Fruit fly (Drosophila melanogaster) whole organism, embryonic: ENCODE data around the gene Cdc42.

ENCODE experiments used
- BEAF-32 ChIP-seq: fragments of 200-800 bp; sonication (Bioruptor generic); optimal IDR thresholded peaks from 3 replicates; lab custom pipeline; 2017; ENCODE audit warnings: missing biosample characterization, missing genetic modification characterization, mild to moderate bottlenecking, moderate library complexity, missing genetic modification reagents
- Bdp1 ChIP-seq: fragments of 200-800 bp; sonication (Bioruptor generic); optimal IDR thresholded peaks from 3 replicates; lab custom pipeline; 2016; ENCODE audit warnings: missing biosample characterization, missing genetic modification characterization
- CG11398 ChIP-seq: fragments of 200-800 bp; sonication (Bioruptor generic); optimal IDR thresholded peaks from 2 replicates; lab custom pipeline; 2016; ENCODE audit warnings: missing biosample characterization, missing genetic modification characterization
- CG11504 ChIP-seq: fragments of 200-800 bp; sonication (Bioruptor generic); optimal IDR thresholded peaks from 3 replicates; lab custom pipeline; 2019; ENCODE audit warnings: missing biosample characterization, mild to moderate bottlenecking, missing genetic modification characterization, moderate library complexity
- CG12659 ChIP-seq: fragments of 200-800 bp; sonication (Bioruptor generic); optimal IDR thresholded peaks from 3 replicates; lab custom pipeline; 2017; ENCODE audit warnings: mild to moderate bottlenecking, missing biosample characterization, missing genetic modification reagents, missing genetic modification characterization
- CG13296 ChIP-seq: fragments of 200-800 bp; sonication (Bioruptor generic); optimal IDR thresholded peaks from 3 replicates; lab custom pipeline; 2018; ENCODE audit warnings: missing biosample characterization, mild to moderate bottlenecking, missing genetic modification characterization
- CG14050 ChIP-seq: fragments of 200-800 bp; sonication (Bioruptor generic); IDR thresholded peaks from 3 replicates; pipeline ENCODE4 v1.3.6; 2022; ENCODE audit warnings: missing biosample characterization, missing genetic modification characterization
- CG15696 ChIP-seq: fragments of 200-800 bp; sonication (Bioruptor generic); optimal IDR thresholded peaks from 2 replicates; lab custom pipeline; 2019; ENCODE audit warnings: missing biosample characterization, mild to moderate bottlenecking, missing genetic modification characterization, moderate library complexity
- CG1603 ChIP-seq: fragments of 200-800 bp; sonication (Bioruptor generic); optimal IDR thresholded peaks from 2 replicates; lab custom pipeline; 2019; ENCODE audit warnings: missing biosample characterization, mild to moderate bottlenecking, missing genetic modification characterization, moderate library complexity
- CG17328 ChIP-seq: fragments of 200-800 bp; sonication (Bioruptor generic); IDR thresholded peaks from 2 replicates; pipeline ENCODE4 v1.3.6; 2022; ENCODE audit warnings: missing biosample characterization, missing genetic modification characterization
- CG17912 ChIP-seq: fragments of 200-800 bp; sonication (Bioruptor generic); optimal IDR thresholded peaks from 2 replicates; lab custom pipeline; 2018; ENCODE audit warnings: missing biosample characterization, mild to moderate bottlenecking, missing genetic modification characterization
- CG31388 ChIP-seq: fragments of 200-800 bp; sonication (Bioruptor generic); optimal IDR thresholded peaks from 2 replicates; lab custom pipeline; 2016; ENCODE audit warnings: missing biosample characterization, missing genetic modification characterization
- CG32532 ChIP-seq: fragments of 200-800 bp; sonication (Bioruptor generic); IDR thresholded peaks from 2 replicates; pipeline ENCODE4 v1.3.6; 2022; ENCODE audit warnings: missing biosample characterization, missing genetic modification characterization
- CG3726 ChIP-seq: fragments of 200-800 bp; sonication (Bioruptor generic); IDR thresholded peaks from 3 replicates; pipeline ENCODE4, ENCODE4 v1.3.6; 2022; ENCODE audit warnings: missing biosample characterization, missing genetic modification characterization
- CG4854 ChIP-seq: fragments of 200-800 bp; sonication (Bioruptor generic); optimal IDR thresholded peaks from 2 replicates; lab custom pipeline; 2016; ENCODE audit warnings: missing biosample characterization, missing genetic modification characterization, inconsistent platforms
- CG5953 ChIP-seq: fragments of 200-800 bp; sonication (Bioruptor generic); IDR thresholded peaks from 2 replicates; pipeline ENCODE4 v1.3.6; 2022; ENCODE audit warnings: missing biosample characterization, missing genetic modification characterization
- CG7357 ChIP-seq: fragments of 200-800 bp; sonication (Bioruptor generic); IDR thresholded peaks from 3 replicates; pipeline ENCODE4 v1.3.6; 2022; ENCODE audit warnings: missing biosample characterization, missing genetic modification characterization
- CG7839 ChIP-seq: fragments of 200-800 bp; sonication (Bioruptor generic); optimal IDR thresholded peaks from 3 replicates; lab custom pipeline; 2018; ENCODE audit warnings: missing biosample characterization, mild to moderate bottlenecking, missing genetic modification characterization, moderate library complexity
- CG8478 ChIP-seq: fragments of >200 bp; optimal IDR thresholded peaks from 2 replicates; lab custom pipeline; 2018
- CG9437 ChIP-seq: fragments of 200-800 bp; sonication (Bioruptor generic); optimal IDR thresholded peaks from 2 replicates; lab custom pipeline; 2018; ENCODE audit warnings: missing biosample characterization, mild to moderate bottlenecking, missing genetic modification characterization
- CG9727 ChIP-seq: fragments of 200-800 bp; sonication (Bioruptor generic); optimal IDR thresholded peaks from 3 replicates; lab custom pipeline; 2017; ENCODE audit warnings: missing biosample characterization, mild to moderate bottlenecking, missing genetic modification characterization
- Dfd ChIP-seq, 2 experiments: fragments of >200 bp; optimal IDR thresholded peaks; 2 replicates each; lab custom pipeline; 2017; ENCODE audit warnings: missing biosample characterization in 2 of 2, missing genetic modification characterization in 2 of 2
- Elba2 ChIP-seq: fragments of 200-800 bp; sonication (Bioruptor generic); optimal IDR thresholded peaks from 3 replicates; lab custom pipeline; 2016; ENCODE audit warnings: missing biosample characterization, missing genetic modification characterization
- Gug ChIP-seq: fragments of 200-800 bp; sonication (Bioruptor generic); IDR thresholded peaks from 4 replicates; pipeline ENCODE4 v1.3.6; 2022; ENCODE audit warnings: missing biosample characterization, missing genetic modification characterization
- Hey ChIP-seq: fragments of 200-800 bp; sonication (Bioruptor generic); optimal IDR thresholded peaks from 3 replicates; lab custom pipeline; 2018; ENCODE audit warnings: missing biosample characterization, mild to moderate bottlenecking, missing genetic modification characterization
- HmgZ ChIP-seq: fragments of 200-800 bp; sonication (Bioruptor generic); optimal IDR thresholded peaks from 2 replicates; lab custom pipeline; 2018; ENCODE audit warnings: missing biosample characterization, mild to moderate bottlenecking, missing genetic modification characterization
- Hr39 ChIP-seq: fragments of >200 bp; optimal IDR thresholded peaks from 2 replicates; lab custom pipeline; 2017
- Mad ChIP-seq: fragments of 200-800 bp; sonication (Bioruptor generic); optimal IDR thresholded peaks from 2 replicates; lab custom pipeline; 2016; ENCODE audit warnings: missing biosample characterization, missing genetic modification characterization
- Mes4 ChIP-seq: fragments of 200-800 bp; sonication (Bioruptor generic); optimal IDR thresholded peaks from 2 replicates; lab custom pipeline; 2016; ENCODE audit warnings: missing biosample characterization, missing genetic modification characterization
- NFAT ChIP-seq: fragments of 200-800 bp; sonication (Bioruptor generic); IDR thresholded peaks from 2 replicates; pipeline ENCODE4 v1.3.6; 2022; ENCODE audit warnings: missing biosample characterization, missing genetic modification characterization
- Oli ChIP-seq: fragments of 200-800 bp; sonication (Bioruptor generic); optimal IDR thresholded peaks from 2 replicates; lab custom pipeline; 2018; ENCODE audit warnings: missing biosample characterization, mild to moderate bottlenecking, missing genetic modification characterization, moderate library complexity
- Rfx ChIP-seq: fragments of 200-800 bp; sonication (Bioruptor generic); IDR thresholded peaks from 2 replicates; pipeline ENCODE4 v1.3.6; 2022; ENCODE audit warnings: missing biosample characterization, missing genetic modification characterization
- Xbp1 ChIP-seq: fragments of 200-800 bp; sonication (Bioruptor generic); optimal IDR thresholded peaks from 3 replicates; lab custom pipeline; 2016; ENCODE audit warnings: missing biosample characterization, mild to moderate bottlenecking, missing genetic modification characterization
- ap ChIP-seq: fragments of 200-800 bp; sonication (Bioruptor generic); IDR thresholded peaks from 2 replicates; pipeline ENCODE4 v1.3.6; 2022; ENCODE audit warnings: missing biosample characterization, missing genetic modification characterization
- cad ChIP-seq: fragments of >200 bp; optimal IDR thresholded peaks from 2 replicates; lab custom pipeline; 2017; ENCODE audit warnings: missing biosample characterization, missing genetic modification characterization
- crol ChIP-seq: fragments of 200-800 bp; sonication (Bioruptor generic); IDR thresholded peaks from 2 replicates; pipeline ENCODE4 v1.3.6; 2022; ENCODE audit warnings: missing biosample characterization, missing genetic modification characterization
- dati ChIP-seq: fragments of 200-800 bp; sonication (Bioruptor generic); IDR thresholded peaks from 2 replicates; pipeline ENCODE4 v1.3.6; 2022; ENCODE audit warnings: missing biosample characterization, missing genetic modification characterization
- ems ChIP-seq: fragments of 200-800 bp; sonication (Bioruptor generic); optimal IDR thresholded peaks from 3 replicates; lab custom pipeline; 2016; ENCODE audit warnings: missing biosample characterization, missing genetic modification characterization
- gce ChIP-seq: fragments of 200-800 bp; sonication (Bioruptor generic); IDR thresholded peaks from 3 replicates; pipeline ENCODE4 v1.3.6; 2022; ENCODE audit warnings: missing biosample characterization, missing genetic modification characterization
- h ChIP-seq: fragments of >200 bp; optimal IDR thresholded peaks from 2 replicates; lab custom pipeline; 2017
- ind ChIP-seq: fragments of 200-800 bp; sonication (Bioruptor generic); optimal IDR thresholded peaks from 3 replicates; lab custom pipeline; 2016; ENCODE audit warnings: missing biosample characterization, missing genetic modification characterization
- lmd ChIP-seq: fragments of 200-800 bp; sonication (Bioruptor generic); IDR thresholded peaks from 2 replicates; pipeline ENCODE4 v1.3.6; 2022; ENCODE audit warnings: missing biosample characterization, missing genetic modification characterization
- maf-S ChIP-seq: fragments of 200-800 bp; sonication (Bioruptor generic); optimal IDR thresholded peaks from 2 replicates; lab custom pipeline; 2016; ENCODE audit warnings: missing biosample characterization, missing genetic modification characterization
- odd ChIP-seq: fragments of 200-800 bp; sonication (Bioruptor generic); optimal IDR thresholded peaks from 2 replicates; lab custom pipeline; 2017; ENCODE audit warnings: missing biosample characterization, mild to moderate bottlenecking, missing genetic modification characterization
- ro ChIP-seq: fragments of 200-800 bp; sonication (Bioruptor generic); IDR thresholded peaks from 2 replicates; pipeline ENCODE4 v1.3.6; 2022; ENCODE audit warnings: missing biosample characterization, missing genetic modification characterization
- sob ChIP-seq: fragments of 200-800 bp; sonication (Bioruptor generic); IDR thresholded peaks from 2 replicates; pipeline ENCODE4 v1.3.6; 2022; ENCODE audit warnings: missing biosample characterization, missing genetic modification characterization
- stc ChIP-seq: fragments of 200-800 bp; sonication (Bioruptor generic); IDR thresholded peaks from 2 replicates; pipeline ENCODE4 v1.3.6; 2022; ENCODE audit warnings: missing biosample characterization, missing genetic modification characterization
- tgo ChIP-seq: fragments of 200-800 bp; sonication (Bioruptor generic); IDR thresholded peaks from 3 replicates; pipeline ENCODE4 v1.3.6; 2022; ENCODE audit warnings: missing biosample characterization, missing genetic modification characterization
- twi ChIP-seq: fragments of 200-800 bp; optimal IDR thresholded peaks from 2 replicates; lab custom pipeline; 2019; ENCODE audit warnings: missing biosample characterization, mild to moderate bottlenecking, missing genetic modification characterization, moderate library complexity
- usp ChIP-seq: fragments of >200 bp; optimal IDR thresholded peaks from 2 replicates; lab custom pipeline; 2017; ENCODE audit warnings: missing biosample characterization, missing genetic modification characterization
- wdn ChIP-seq: fragments of 200-800 bp; sonication (Bioruptor generic); IDR thresholded peaks from 2 replicates; pipeline ENCODE4 v1.3.6; 2022; ENCODE audit warnings: missing biosample characterization, missing genetic modification characterization
- wor ChIP-seq: fragments of 200-800 bp; sonication (Bioruptor generic); IDR thresholded peaks from 2 replicates; pipeline ENCODE4 v1.3.6; 2022; ENCODE audit warnings: missing biosample characterization, missing genetic modification characterization
- zen ChIP-seq: fragments of 200-800 bp; sonication (Bioruptor generic); optimal IDR thresholded peaks from 3 replicates; lab custom pipeline; 2018; ENCODE audit warnings: missing biosample characterization, mild to moderate bottlenecking, missing genetic modification characterization, moderate library complexity

Cdc42 gene

DNA sequence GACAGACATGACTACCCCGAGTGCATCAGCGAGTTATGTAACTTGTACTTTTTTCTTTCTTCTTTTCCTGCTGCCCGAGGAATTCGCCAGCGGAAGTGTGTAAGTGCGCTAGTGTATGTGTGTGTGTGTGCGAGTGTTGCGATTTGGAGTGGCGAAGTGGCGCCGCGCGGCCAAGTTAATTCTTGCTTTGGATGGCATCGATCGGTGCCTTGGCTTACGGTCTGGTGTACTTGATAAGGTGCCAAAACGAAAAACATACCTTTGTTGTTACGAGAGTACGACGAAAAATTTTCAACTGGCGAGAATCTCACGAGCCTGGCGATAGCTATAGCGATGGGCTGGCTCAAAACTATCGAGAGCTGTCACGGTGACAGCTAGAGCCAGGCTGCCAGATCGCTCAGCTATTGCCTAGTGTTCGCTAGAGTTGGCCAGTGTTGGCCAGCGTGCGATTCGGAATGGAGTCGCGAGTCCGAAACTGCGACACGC is 47.2 kb downstream of the Cdc42 start, which contains the start of the genes CG18809, COX6B, CG33932 and Rpp20 (continued):
- TF ChIP-seq CG15696, result no peak
- no peak for TF ChIP-seq CG11504 (tag; lab: Kevin White, UChicago)
- TF ChIP-seq crol (GFP tag; lab: Robert Waterston, UW), result no peak
- TF ChIP-seq CG3726 (GFP tag; lab: Robert Waterston, UW), result no peak
- no peak for TF ChIP-seq CG31388 (GFP tag; lab: Kevin White, UChicago)
- TF ChIP-seq BEAF-32 (GFP tag; lab: Kevin White, UChicago), result peak; percentile 99
- no peak for TF ChIP-seq wor (GFP tag; lab: Robert Waterston, UW)
- TF ChIP-seq lmd (GFP tag; lab: Robert Waterston, UW), result peak; percentile 57; the same call in 1 of the 2 replicates
- no peak for TF ChIP-seq dati (GFP tag; lab: Robert Waterston, UW)
- TF ChIP-seq CG32532 (GFP tag; lab: Robert Waterston, UW), result peak; percentile 73
- peak; percentile 59 for TF ChIP-seq ind (GFP tag; lab: Kevin White, UChicago)
- no peak for TF ChIP-seq ro (GFP tag; lab: Robert Waterston, UW)
- TF ChIP-seq Dfd (GFP tag; optimal IDR thresholded peaks at IDR 0.05; lab: Kevin White, UChicago), result no peak
- TF ChIP-seq CG9437, result no peak
- peak; percentile 52 for TF ChIP-seq CG17912 (GFP tag; lab: Kevin White, UChicago)
- TF ChIP-seq tgo, result peak; percentile 43; the same call in 1 of the 3 replicates
- TF ChIP-seq ems (GFP tag; lab: Kevin White, UChicago), result peak; percentile 63
- TF ChIP-seq Oli, result peak; percentile 14
- peak; percentile 34 for TF ChIP-seq Mes4 (GFP tag; lab: Kevin White, UChicago)
- TF ChIP-seq cad, result no peak
- TF ChIP-seq CG5953, result 0 out of 2 replicates have a peak, but pooled peaks have one; percentile 11
- peak; percentile 72 for TF ChIP-seq NFAT
- TF ChIP-seq usp (GFP tag; lab: Kevin White, UChicago), result no peak
- TF ChIP-seq sob (GFP tag; lab: Robert Waterston, UW), result peak; percentile 88
- TF ChIP-seq gce (GFP tag; lab: Robert Waterston, UW), result 0 out of 3 replicates have a peak, but pooled peaks have one; percentile 46
- peak; percentile 18 for TF ChIP-seq twi (tag; lab: Kevin White, UChicago)
- peak; percentile 92 for TF ChIP-seq CG12659
- no peak for TF ChIP-seq odd (GFP tag; lab: Kevin White, UChicago)
- TF ChIP-seq Hey (tag; lab: Kevin White, UChicago), result peak; percentile 46
- TF ChIP-seq Gug (GFP tag; lab: Robert Waterston, UW), result peak; percentile 65; the same call in 3 of the 4 replicates
- peak; percentile 72 for TF ChIP-seq Mad
- TF ChIP-seq Hr39 (lab: Kevin White, UChicago), result no peak
- TF ChIP-seq h (lab: Kevin White, UChicago), result no peak
- peak; percentile 71 for TF ChIP-seq maf-S (GFP tag; lab: Kevin White, UChicago)
- TF ChIP-seq HmgZ (tag; lab: Kevin White, UChicago), result peak; percentile 91
- TF ChIP-seq CG11398 (GFP tag; lab: Kevin White, UChicago), result peak; percentile 59
- TF ChIP-seq Xbp1, result peak; percentile 74
- TF ChIP-seq CG9727 (GFP tag; lab: Kevin White, UChicago), result peak; percentile 53
- TF ChIP-seq stc, result no peak
- peak; percentile 63 for TF ChIP-seq Bdp1 (GFP tag; lab: Kevin White, UChicago)
- TF ChIP-seq CG14050 (GFP tag; lab: Robert Waterston, UW), result 0 out of 3 replicates have a peak, but pooled peaks have one; percentile 21
- TF ChIP-seq zen (tag; lab: Kevin White, UChicago), result peak; percentile 45
- TF ChIP-seq CG8478 (lab: Kevin White, UChicago), result no peak
- TF ChIP-seq wdn, result peak; percentile 66
- TF ChIP-seq CG17328 (GFP tag; lab: Robert Waterston, UW), result peak; percentile 61
- no peak for TF ChIP-seq CG7839
- peak; percentile 88 for TF ChIP-seq Rfx (GFP tag; lab: Robert Waterston, UW)
- TF ChIP-seq ap (GFP tag; lab: Robert Waterston, UW), result no peak
- no peak for TF ChIP-seq Elba2 (GFP tag; lab: Kevin White, UChicago)
- no peak for TF ChIP-seq CG4854 (GFP tag; lab: Kevin White, UChicago)
- TF ChIP-seq CG13296 (GFP tag; lab: Kevin White, UChicago), result peak; percentile 49
- peak; percentile 91 for TF ChIP-seq CG1603
- TF ChIP-seq CG7357 (GFP tag; lab: Robert Waterston, UW), result no peak
